Fruit fly (Drosophila melanogaster) whole organism, adult: ENCODE results near the gene CG5151.

ENCODE experiments used
- Clk ChIP-seq: fragments of 200-800 bp; sonication (Bioruptor generic); optimal IDR thresholded peaks from 2 replicates; lab custom pipeline; 2017; ENCODE audit warnings: missing biosample characterization, missing genetic modification characterization
- Hr96 ChIP-seq: fragments of 200-800 bp; sonication (Bioruptor generic); optimal IDR thresholded peaks from 2 replicates; lab custom pipeline; 2016; ENCODE audit warnings: missing biosample characterization, missing genetic modification characterization
- Mnt ChIP-seq: fragments of 200-800 bp; sonication (Bioruptor generic); optimal IDR thresholded peaks from 2 replicates; lab custom pipeline; 2016; ENCODE audit warnings: missing biosample characterization, mild to moderate bottlenecking, missing genetic modification characterization
- bab1 ChIP-seq: fragments of 200-800 bp; sonication (Bioruptor generic); optimal IDR thresholded peaks from 3 replicates; lab custom pipeline; 2019; ENCODE audit warnings: missing biosample characterization, mild to moderate bottlenecking, missing genetic modification characterization, moderate library complexity
- cnc ChIP-seq, 2 experiments: fragments of >200 bp; optimal IDR thresholded peaks; 2 replicates each; lab custom pipeline; 2017
- kay ChIP-seq: fragments of 200-800 bp; sonication (Bioruptor generic); peaks from one replicate; lab custom pipeline; 2016; ENCODE audit warnings: missing biosample characterization, missing genetic modification characterization, borderline replicate concordance
- pad ChIP-seq: fragments of 200-800 bp; sonication (Bioruptor generic); optimal IDR thresholded peaks from 3 replicates; lab custom pipeline; 2017; ENCODE audit warnings: missing biosample characterization, missing genetic modification characterization, mild to moderate bottlenecking, moderate library complexity, missing genetic modification reagents

dm6 chr3L:16208053-16208838, 43.7 kb upstream of the CG5151 start:
- no peak for TF ChIP-seq Clk (GFP tag; lab: Kevin White, UChicago)
- no peak for TF ChIP-seq Mnt
- TF ChIP-seq pad (GFP tag; lab: Kevin White, UChicago), result no peak
- TF ChIP-seq Hr96, result no peak
- TF ChIP-seq kay (GFP tag; lab: Kevin White, UChicago), result no peak
- no peak for TF ChIP-seq bab1
- TF ChIP-seq cnc (optimal IDR thresholded peaks at IDR 0.05; lab: Kevin White, UChicago), result no peak
